Worm (Caenorhabditis elegans): ENCODE results near the gene npp-3.

ce11 chrII:11842317-11842716 is 32.3 kb downstream of the npp-3 start, which contains the start of gene T27D12.1:
- no peak for TF ChIP-seq T22C8.4 (GFP tag; IDR thresholded peaks at IDR 0.05)
- no peak for TF ChIP-seq tab-1 (GFP tag; IDR thresholded peaks at IDR 0.05)
- no peak for TF ChIP-seq ref-1 (GFP tag; conservative IDR thresholded peaks at IDR 0.05)
- no peak for TF ChIP-seq ztf-23 (GFP tag; IDR thresholded peaks at IDR 0.05)
- no peak for TF ChIP-seq flt-1 (GFP tag; IDR thresholded peaks at IDR 0.05)
- TF ChIP-seq ztf-29 (GFP tag; IDR thresholded peaks at IDR 0.05) = no peak
- TF ChIP-seq klf-2 (GFP tag; conservative IDR thresholded peaks at IDR 0.05) = no peak
